Worm (Caenorhabditis elegans): ENCODE results near the gene C53A5.9.

Gene C53A5.9

ce11 chrV:14522514-14522913 lies 36.1 kb downstream of the C53A5.9 start, which contains the start of gene C53A5.16:
Gene C53A5.16, minus strand, starts transcription at chrV:14522614.
- TF ChIP-seq unc-39 (tag; optimal IDR thresholded peaks at IDR 0.05) (no peak), gmeb-1 (tag; optimal IDR thresholded peaks at IDR 0.05) (no peak)

ce11 chrV:14521000-14521399 lies 37.7 kb downstream of the C53A5.9 start, which contains the start of gene C53A5.17:
Gene C53A5.17, minus strand, starts transcription at chrV:14521100.
- TF ChIP-seq elt-3 (tag; optimal IDR thresholded peaks at IDR 0.05) (no peak), nhr-25 (tag; optimal IDR thresholded peaks at IDR 0.05) (no peak), elt-1 (tag; optimal IDR thresholded peaks at IDR 0.05) (no peak), ZK546.5 (tag; optimal IDR thresholded peaks at IDR 0.05) (no peak)

ce11 chrV:14519268-14519667 lies 39.4 kb downstream of the C53A5.9 start, which contains the start of gene R02D5.8:
Gene R02D5.8, minus strand, starts transcription at chrV:14519368.
- TF ChIP-seq unc-62 (GFP tag; optimal IDR thresholded peaks at IDR 0.05) (no peak), gmeb-1 (tag; optimal IDR thresholded peaks at IDR 0.05) (no peak), mdl-1 (tag; optimal IDR thresholded peaks at IDR 0.05) (no peak), aly-2 (tag; optimal IDR thresholded peaks at IDR 0.05) (no peak), unc-55 (GFP tag; optimal IDR thresholded peaks at IDR 0.05) (no peak), Y55F3AM.14 (GFP tag; optimal IDR thresholded peaks at IDR 0.05) (no peak), nhr-23 (tag; optimal IDR thresholded peaks at IDR 0.05) (no peak), skn-1 (tag; optimal IDR thresholded peaks at IDR 0.05) (no peak), elt-3 (tag; optimal IDR thresholded peaks at IDR 0.05) (no peak), sma-9 (GFP tag; optimal IDR thresholded peaks at IDR 0.05) (no peak), sma-9 (tag; optimal IDR thresholded peaks at IDR 0.05) (no peak), lin-11 (tag; optimal IDR thresholded peaks at IDR 0.05) (no peak), unc-39 (tag; optimal IDR thresholded peaks at IDR 0.05) (no peak), nhr-12 (tag; optimal IDR thresholded peaks at IDR 0.05) (no peak), nhr-11 (tag; optimal IDR thresholded peaks at IDR 0.05) (no peak), alr-1 (tag; optimal IDR thresholded peaks at IDR 0.05) (no peak)

ce11 chrV:14518010-14518409 lies 40.6 kb downstream of the C53A5.9 start, which contains the start of gene R02D5.6:
Gene R02D5.6, minus strand, starts transcription at chrV:14518110.
- TF ChIP-seq nhr-237 (tag; optimal IDR thresholded peaks at IDR 0.05) (no peak), blmp-1 (tag; optimal IDR thresholded peaks at IDR 0.05; ENCODE audit: insufficient read depth) (no peak), C34F6.9 (tag; optimal IDR thresholded peaks at IDR 0.05) (no peak), nhr-12 (tag; optimal IDR thresholded peaks at IDR 0.05) (no peak), elt-1 (tag; optimal IDR thresholded peaks at IDR 0.05) (no peak), fos-1 (tag; optimal IDR thresholded peaks at IDR 0.05) (no peak), crh-2 (tag; optimal IDR thresholded peaks at IDR 0.05) (no peak), dmd-4 (tag; optimal IDR thresholded peaks at IDR 0.05) (no peak), mdl-1 (tag; optimal IDR thresholded peaks at IDR 0.05) (no peak), mbf-1 (tag; optimal IDR thresholded peaks at IDR 0.05) (no peak)

ce11 chrV:14510746-14511145 lies 47.9 kb downstream of the C53A5.9 start, which contains the start of gene R02D5.9:
Gene R02D5.9, minus strand, starts transcription at chrV:14511123.
- TF ChIP-seq fos-1 (tag; optimal IDR thresholded peaks at IDR 0.05), result peak; percentile 20
- peak; percentile 97 for TF ChIP-seq blmp-1 (tag; optimal IDR thresholded peaks at IDR 0.05; ENCODE audit: insufficient read depth)
- TF ChIP-seq lsy-2 (tag; optimal IDR thresholded peaks at IDR 0.05), result no peak
- TF ChIP-seq nhr-77 (tag; optimal IDR thresholded peaks at IDR 0.05), result no peak
- peak; percentile 49 for TF ChIP-seq sem-4 (tag; optimal IDR thresholded peaks at IDR 0.05)
- TF ChIP-seq lin-39 (tag; optimal IDR thresholded peaks at IDR 0.05), result no peak
- TF ChIP-seq skn-1 (tag; optimal IDR thresholded peaks at IDR 0.05), result no peak
- peak; percentile 37 to 82 for TF ChIP-seq mdl-1 (tag; optimal IDR thresholded peaks at IDR 0.05)
- TF ChIP-seq gmeb-1 (tag; optimal IDR thresholded peaks at IDR 0.05), result no peak
- TF ChIP-seq nhr-10 (tag; optimal IDR thresholded peaks at IDR 0.05), result no peak
- peak; percentile 72 for TF ChIP-seq nhr-21 (tag; optimal IDR thresholded peaks at IDR 0.05)
- TF ChIP-seq sma-3 (GFP tag; optimal IDR thresholded peaks at IDR 0.05), result peak; percentile 95
- no peak for TF ChIP-seq mab-5 (tag; optimal IDR thresholded peaks at IDR 0.05)
- peak; percentile 88 for TF ChIP-seq sma-9 (GFP tag; optimal IDR thresholded peaks at IDR 0.05)
- TF ChIP-seq sma-9 (tag; optimal IDR thresholded peaks at IDR 0.05), result no peak
- TF ChIP-seq nhr-12 (tag; optimal IDR thresholded peaks at IDR 0.05), result no peak
- no peak for TF ChIP-seq unc-62 (GFP tag; optimal IDR thresholded peaks at IDR 0.05)
- TF ChIP-seq egl-27 (tag; optimal IDR thresholded peaks at IDR 0.05), result peak; percentile 9
- TF ChIP-seq aly-2 (tag; optimal IDR thresholded peaks at IDR 0.05), result no peak
- peak; percentile 42 for TF ChIP-seq nhr-129 (tag; optimal IDR thresholded peaks at IDR 0.05)
- no peak for TF ChIP-seq crh-2 (tag; optimal IDR thresholded peaks at IDR 0.05)
- TF ChIP-seq nhr-25 (tag; optimal IDR thresholded peaks at IDR 0.05), result peak; percentile 87

Data from whole organism, L2 larva.